Worm (Caenorhabditis elegans): ENCODE data around the gene T07A9.12.

T07A9.12 gene

DNA sequence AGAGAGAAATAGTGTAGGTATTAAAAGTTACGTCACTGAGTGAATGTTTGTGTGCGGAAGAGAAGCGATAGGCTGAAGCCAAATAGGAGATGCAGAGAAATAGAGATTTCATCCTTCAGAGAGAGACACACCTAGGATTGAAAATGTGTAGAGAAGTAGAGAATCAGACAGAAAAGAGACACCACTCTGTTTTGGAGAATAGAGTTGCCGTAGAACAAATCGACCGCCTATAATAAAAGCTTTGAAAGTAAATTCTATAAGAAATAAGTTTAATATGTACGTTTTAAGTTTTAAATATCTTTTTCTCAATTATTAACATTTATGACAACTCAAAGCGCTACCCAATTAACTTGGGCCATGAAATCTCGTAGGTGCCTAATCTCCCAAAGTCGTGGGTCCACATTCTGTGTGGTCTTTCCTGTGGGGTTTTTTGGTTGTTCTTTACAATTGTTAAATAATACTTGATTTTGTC lies at the start of gene T07A9.12:
TSS of gene T07A9.12 (plus strand) at position 448 of the 472 bp plus-strand sequence.
- TF ChIP-seq lin-39 (tag; optimal IDR thresholded peaks at IDR 0.05) (no peak), nhr-47 (tag; optimal IDR thresholded peaks at IDR 0.05) (peak; percentile 81), fkh-4 (tag; optimal IDR thresholded peaks at IDR 0.05; ENCODE audit: borderline replicate concordance) (no peak), ztf-4 (tag; optimal IDR thresholded peaks at IDR 0.05) (no peak), isw-1 (GFP tag; IDR thresholded peaks at IDR 0.05) (peak; percentile 47), nhr-76 (tag; optimal IDR thresholded peaks at IDR 0.05) (no peak), mdl-1 (tag; optimal IDR thresholded peaks at IDR 0.05) (peak in 1 of 2 experiments; percentile 50), dpl-1 (GFP tag; optimal IDR thresholded peaks at IDR 0.05) (peak; percentile 38 to 42 (median 42)), lin-35 (GFP tag; optimal IDR thresholded peaks at IDR 0.05) (peak; percentile 74 to 76), nhr-19 (GFP tag; conservative IDR thresholded peaks at IDR 0.05) (peak; percentile 73), hlh-4 (tag; optimal IDR thresholded peaks at IDR 0.05) (no peak), ztf-11 (tag; optimal IDR thresholded peaks at IDR 0.05) (peak in 1 of 2 experiments; percentile 43), efl-1 (optimal IDR thresholded peaks at IDR 0.05) (peak; percentile 76 to 84), efl-1 (GFP tag; optimal IDR thresholded peaks at IDR 0.05 in 1 of 2) (peak; percentile 41 to 92), snpc-4 (tag; optimal IDR thresholded peaks at IDR 0.05) (no peak), rnt-1 (tag; optimal IDR thresholded peaks at IDR 0.05) (peak; percentile 82), egl-13 (tag; optimal IDR thresholded peaks at IDR 0.05) (peak; percentile 54), lir-3 (tag; optimal IDR thresholded peaks at IDR 0.05; ENCODE audit: poor library complexity) (peak; percentile 84), unc-30 (tag; optimal IDR thresholded peaks at IDR 0.05) (no peak), C16A3.4 (tag; optimal IDR thresholded peaks at IDR 0.05) (peak; percentile 85), dsc-1 (tag; optimal IDR thresholded peaks at IDR 0.05) (peak; percentile 54), unc-130 (tag; optimal IDR thresholded peaks at IDR 0.05) (peak; percentile 77), zag-1 (tag; optimal IDR thresholded peaks at IDR 0.05) (no peak), elt-3 (tag; optimal IDR thresholded peaks at IDR 0.05) (no peak), mab-9 (GFP tag; IDR thresholded peaks at IDR 0.05) (no peak), ceh-88 (GFP tag; IDR thresholded peaks at IDR 0.05) (no peak; the same call in 1 of the 2 replicates), nhr-12 (tag; optimal IDR thresholded peaks at IDR 0.05) (no peak), blmp-1 (tag; optimal IDR thresholded peaks at IDR 0.05) (peak; percentile 32), C34B4.2 (tag; optimal IDR thresholded peaks at IDR 0.05) (no peak), ces-1 (GFP tag; optimal IDR thresholded peaks at IDR 0.05) (no peak), tbx-2 (tag; optimal IDR thresholded peaks at IDR 0.05) (peak; percentile 82), lin-13 (GFP tag; optimal IDR thresholded peaks at IDR 0.05) (peak; percentile 69), pax-3 (tag; optimal IDR thresholded peaks at IDR 0.05) (peak; percentile 81), fkh-8 (tag; optimal IDR thresholded peaks at IDR 0.05) (peak; percentile 83), ceh-63 (GFP tag; optimal IDR thresholded peaks at IDR 0.05) (no peak), ceh-82 (tag; optimal IDR thresholded peaks at IDR 0.05) (peak; percentile 3 to 70 (median 64)), pqm-1 (tag; optimal IDR thresholded peaks at IDR 0.05) (peak; percentile 0), nhr-77 (tag; optimal IDR thresholded peaks at IDR 0.05) (peak; percentile 55), aly-2 (tag; optimal IDR thresholded peaks at IDR 0.05) (peak; percentile 36), mef-2 (tag; optimal IDR thresholded peaks at IDR 0.05) (peak; percentile 23), jun-1 (tag; optimal IDR thresholded peaks at IDR 0.05) (peak; percentile 63), aha-1 (tag; optimal IDR thresholded peaks at IDR 0.05) (no peak), Y116A8C.19 (tag; optimal IDR thresholded peaks at IDR 0.05; ENCODE audit: borderline replicate concordance) (peak; percentile 41), C04F5.9 (tag; optimal IDR thresholded peaks at IDR 0.05) (peak; percentile 51), ceh-90 (tag; optimal IDR thresholded peaks at IDR 0.05) (peak; percentile 33), snu-23 (GFP tag; optimal IDR thresholded peaks at IDR 0.05) (peak; percentile 91), fkh-10 (GFP tag; optimal IDR thresholded peaks at IDR 0.05) (peak; percentile 5), unc-86 (tag; optimal IDR thresholded peaks at IDR 0.05) (peak; percentile 51), nhr-237 (tag; optimal IDR thresholded peaks at IDR 0.05) (peak; percentile 42), lin-15B (tag; optimal IDR thresholded peaks at IDR 0.05) (peak; percentile 17), lsy-2 (tag; optimal IDR thresholded peaks at IDR 0.05) (peak; percentile 82 to 88), nhr-20 (tag; optimal IDR thresholded peaks at IDR 0.05) (peak; percentile 81), zip-4 (GFP tag; optimal IDR thresholded peaks at IDR 0.05) (no peak)

All from whole organism, L1 larva.